Fruit fly (Drosophila melanogaster): Measurements from ENCODE around the gene CG17147.

The CG17147 gene

DNA sequence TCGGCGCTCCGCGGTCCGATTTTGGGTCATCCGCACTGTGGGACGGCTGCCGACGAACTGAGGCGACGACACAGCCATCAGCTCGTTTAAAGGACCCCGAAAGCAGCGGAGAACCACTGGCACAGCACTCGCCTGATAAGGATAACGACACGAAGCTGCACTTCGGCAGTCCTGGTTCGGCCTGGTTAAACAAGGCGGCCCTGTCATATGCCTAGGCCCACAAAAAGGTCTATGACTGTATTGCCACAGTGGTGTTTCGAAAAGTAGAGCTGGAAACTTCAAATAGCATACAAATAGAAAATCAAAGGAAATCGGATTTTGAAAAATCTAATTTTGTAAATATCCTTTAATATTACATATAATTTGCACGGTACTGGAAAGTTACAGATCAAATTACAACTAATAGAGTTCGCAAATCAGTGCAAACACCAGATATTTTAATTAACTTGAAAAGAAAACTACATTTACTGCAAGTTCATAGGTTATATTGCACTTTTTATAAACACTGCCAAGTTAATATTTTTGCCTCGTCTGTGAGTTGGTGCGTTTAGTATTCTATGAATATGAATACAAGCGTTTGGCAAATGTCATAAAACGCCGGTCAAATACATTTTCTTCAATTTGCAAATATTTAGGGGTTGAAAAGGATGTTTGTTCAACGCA, 38.4 kb upstream of the CG17147 start (continued):
- TF ChIP-seq ems (GFP tag; optimal IDR thresholded peaks at IDR 0.05) (peak; percentile 69), Adf1 (GFP tag; IDR thresholded peaks at IDR 0.05) (peak; percentile 46), amos (GFP tag; IDR thresholded peaks at IDR 0.05; ENCODE audit: partially characterized antibody) (no peak; the same call in 1 of the 2 replicates), CG4328 (GFP tag; optimal IDR thresholded peaks at IDR 0.05) (no peak), CG16813 (GFP tag; IDR thresholded peaks at IDR 0.05; ENCODE audit: partially characterized antibody) (no peak), tup (GFP tag; optimal IDR thresholded peaks at IDR 0.05) (peak; percentile 8), dysf (GFP tag; IDR thresholded peaks at IDR 0.05) (0 out of 3 replicates have a peak, but pooled peaks have one; percentile 42), kah (GFP tag; optimal IDR thresholded peaks at IDR 0.05) (no peak), Optix (GFP tag; IDR thresholded peaks at IDR 0.05) (peak; percentile 20; the same call in 1 of the 3 replicates), CG1602 (GFP tag; optimal IDR thresholded peaks at IDR 0.05) (peak; percentile 54), CG10462 (GFP tag; optimal IDR thresholded peaks at IDR 0.05) (no peak), Aef1 (GFP tag; IDR thresholded peaks at IDR 0.05) (peak; percentile 56), ftz-f1 (GFP tag; optimal IDR thresholded peaks at IDR 0.05) (no peak), Ptx1 (GFP tag; IDR thresholded peaks at IDR 0.05) (peak; percentile 47; the same call in 1 of the 2 replicates), CG9817 (tag; optimal IDR thresholded peaks at IDR 0.05) (peak; percentile 36), CG31365 (tag; optimal IDR thresholded peaks at IDR 0.05) (no peak), zen2 (GFP tag; IDR thresholded peaks at IDR 0.05; ENCODE audit: partially characterized antibody) (no peak), CHES-1-like (GFP tag; optimal IDR thresholded peaks at IDR 0.05) (peak; percentile 47), CG32767 (GFP tag; IDR thresholded peaks at IDR 0.05) (no peak), CG2202 (tag; optimal IDR thresholded peaks at IDR 0.05) (no peak), onecut (GFP tag; IDR thresholded peaks at IDR 0.05) (no peak), Hr51 (GFP tag; optimal IDR thresholded peaks at IDR 0.05) (peak; percentile 64 to 80), NC2α (GFP tag; optimal IDR thresholded peaks at IDR 0.05) (no peak), Spps (tag; optimal IDR thresholded peaks at IDR 0.05) (no peak), bab2 (GFP tag; optimal IDR thresholded peaks at IDR 0.05) (peak; percentile 10), YL-1 (GFP tag; optimal IDR thresholded peaks at IDR 0.05) (no peak), zfh2 (GFP tag; optimal IDR thresholded peaks at IDR 0.05) (peak; percentile 49), CG3838 (GFP tag; optimal IDR thresholded peaks at IDR 0.05) (peak; percentile 8), CG7963 (GFP tag; IDR thresholded peaks at IDR 0.05; ENCODE audit: partially characterized antibody) (no peak), CG11247 (GFP tag; IDR thresholded peaks at IDR 0.05) (no peak), Rfx (GFP tag; IDR thresholded peaks at IDR 0.05) (peak; percentile 32; the same call in 1 of the 2 replicates), CG15601 (tag; optimal IDR thresholded peaks at IDR 0.05) (no peak), CG33557 (GFP tag; optimal IDR thresholded peaks at IDR 0.05) (no peak), ttk (GFP tag; IDR thresholded peaks at IDR 0.05) (no peak), CG18262 (tag; optimal IDR thresholded peaks at IDR 0.05) (peak; percentile 29), Gug (GFP tag; IDR thresholded peaks at IDR 0.05) (no peak), gfzf (GFP tag; optimal IDR thresholded peaks at IDR 0.05) (no peak), Fer2 (tag; optimal IDR thresholded peaks at IDR 0.05) (peak; percentile 4), CG31388 (GFP tag; optimal IDR thresholded peaks at IDR 0.05) (no peak), run (tag; optimal IDR thresholded peaks at IDR 0.05) (no peak), sr (GFP tag; IDR thresholded peaks at IDR 0.05) (no peak), CG9609 (GFP tag; optimal IDR thresholded peaks at IDR 0.05) (peak; percentile 50), pan (optimal IDR thresholded peaks at IDR 0.05) (no peak), pan (GFP tag; optimal IDR thresholded peaks at IDR 0.05 in 1 of 2, IDR thresholded peaks at IDR 0.05 in 1 of 2) (no peak), grn (GFP tag; optimal IDR thresholded peaks at IDR 0.05) (no peak), Blimp-1 (GFP tag; optimal IDR thresholded peaks at IDR 0.05) (no peak), abd-A (tag; optimal IDR thresholded peaks at IDR 0.05) (no peak), CG2678 (tag; optimal IDR thresholded peaks at IDR 0.05) (peak; percentile 74), pum (GFP tag; optimal IDR thresholded peaks at IDR 0.05) (no peak), CG34376 (GFP tag; optimal IDR thresholded peaks at IDR 0.05) (no peak)

Data from whole organism, embryonic.